Worm (Caenorhabditis elegans): ENCODE measurements around the gene F43C11.1.

Gene F43C11.1

ce11 chrII:2393821-2394220, 36.9 kb downstream of the F43C11.1 start, which contains the start of gene F16G10.11:
F16G10.11 (minus strand) TSS chrII:2393921.
- TF ChIP-seq ama-1 (optimal IDR thresholded peaks at IDR 0.05) (no peak), gmeb-2 (tag; optimal IDR thresholded peaks at IDR 0.05) (no peak), ceh-6 (GFP tag; optimal IDR thresholded peaks at IDR 0.05) (no peak), Y22D7AL.16 (tag; optimal IDR thresholded peaks at IDR 0.05) (no peak), zip-5 (tag; optimal IDR thresholded peaks at IDR 0.05) (no peak), pax-1 (tag; optimal IDR thresholded peaks at IDR 0.05) (no peak), ceh-48 (tag; optimal IDR thresholded peaks at IDR 0.05) (no peak), C38D4.7 (GFP tag; optimal IDR thresholded peaks at IDR 0.05) (no peak), ref-2 (tag; optimal IDR thresholded peaks at IDR 0.05) (no peak), hlh-15 (tag; optimal IDR thresholded peaks at IDR 0.05) (no peak), pat-9 (tag; optimal IDR thresholded peaks at IDR 0.05) (no peak), sdc-2 (tag; optimal IDR thresholded peaks at IDR 0.05) (no peak), unc-3 (GFP tag; conservative IDR thresholded peaks at IDR 0.05) (no peak), unc-3 (tag; optimal IDR thresholded peaks at IDR 0.05) (no peak), ztf-16 (tag; optimal IDR thresholded peaks at IDR 0.05) (no peak), F13H6.1 (tag; optimal IDR thresholded peaks at IDR 0.05) (no peak)

ce11 chrII:2395864-2396263, 39.0 kb downstream of the F43C11.1 start, which contains the start of gene F16G10.13:
F16G10.13 (minus strand) TSS chrII:2395964.
- TF ChIP-seq ceh-24 (tag; optimal IDR thresholded peaks at IDR 0.05) (no peak), che-1 (tag; optimal IDR thresholded peaks at IDR 0.05) (no peak), pag-3 (tag; optimal IDR thresholded peaks at IDR 0.05; ENCODE audit: borderline replicate concordance) (no peak), sox-2 (GFP tag; IDR thresholded peaks at IDR 0.05) (no peak), ahr-1 (tag; optimal IDR thresholded peaks at IDR 0.05) (no peak), sdc-2 (tag; optimal IDR thresholded peaks at IDR 0.05) (no peak), unc-86 (tag; optimal IDR thresholded peaks at IDR 0.05) (no peak), syd-9 (tag; optimal IDR thresholded peaks at IDR 0.05) (no peak), ceh-31 (tag; optimal IDR thresholded peaks at IDR 0.05) (no peak), ceh-30 (tag; optimal IDR thresholded peaks at IDR 0.05) (no peak)

DNA sequence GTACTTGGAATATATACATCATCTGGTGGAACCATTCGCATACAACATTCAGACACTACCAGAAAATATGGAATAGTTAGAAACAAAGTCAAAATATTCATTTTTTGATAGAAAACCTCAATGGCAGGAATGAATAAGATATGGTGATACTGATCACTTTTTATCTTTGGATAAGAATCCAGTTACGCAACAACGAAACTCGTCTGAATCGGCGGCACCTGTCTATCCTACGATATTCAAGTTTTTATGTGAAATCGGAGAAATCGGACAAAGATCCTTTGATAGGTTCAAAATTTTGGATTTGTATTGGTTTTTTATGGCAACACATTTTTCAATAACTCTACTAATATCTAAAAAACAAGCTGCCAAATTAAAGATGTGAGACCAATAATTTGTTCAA, 42.0 kb downstream of the F43C11.1 start, which contains the start of gene F16G10.14:
TSS of gene F16G10.14 (minus strand) at position 101 of the 400 bp plus-strand sequence.
- TF ChIP-seq ttx-3 (tag; optimal IDR thresholded peaks at IDR 0.05) (no peak), ceh-34 (tag; optimal IDR thresholded peaks at IDR 0.05) (no peak), hlh-15 (tag; optimal IDR thresholded peaks at IDR 0.05) (no peak), che-1 (tag; optimal IDR thresholded peaks at IDR 0.05) (no peak), ceh-14 (tag; optimal IDR thresholded peaks at IDR 0.05) (no peak), ztf-16 (tag; optimal IDR thresholded peaks at IDR 0.05) (no peak), Y22D7AL.16 (tag; optimal IDR thresholded peaks at IDR 0.05) (no peak), ama-1 (optimal IDR thresholded peaks at IDR 0.05) (no peak), odd-2 (tag; optimal IDR thresholded peaks at IDR 0.05) (no peak), ceh-45 (GFP tag; IDR thresholded peaks at IDR 0.05) (no peak), npax-4 (tag; optimal IDR thresholded peaks at IDR 0.05) (no peak), pha-2 (tag; optimal IDR thresholded peaks at IDR 0.05) (no peak), zip-5 (tag; optimal IDR thresholded peaks at IDR 0.05) (no peak), hlh-30 (tag; optimal IDR thresholded peaks at IDR 0.05; ENCODE audit: insufficient read depth) (no peak), pros-1 (tag; optimal IDR thresholded peaks at IDR 0.05) (no peak), ref-2 (tag; optimal IDR thresholded peaks at IDR 0.05) (no peak), ceh-19 (GFP tag; optimal IDR thresholded peaks at IDR 0.05) (no peak), syd-9 (tag; optimal IDR thresholded peaks at IDR 0.05) (no peak), ceh-24 (tag; optimal IDR thresholded peaks at IDR 0.05) (no peak)

ce11 chrII:2399810-2400209, 42.9 kb downstream of the F43C11.1 start:
- TF ChIP-seq mec-3 (tag; optimal IDR thresholded peaks at IDR 0.05; ENCODE audit: borderline replicate concordance) = no peak
- no peak for TF ChIP-seq T23F11.4 (GFP tag; optimal IDR thresholded peaks at IDR 0.05)
- no peak for TF ChIP-seq elt-2 (tag; optimal IDR thresholded peaks at IDR 0.05)
- no peak for TF ChIP-seq ceh-34 (tag; optimal IDR thresholded peaks at IDR 0.05)
- no peak for TF ChIP-seq ceh-6 (GFP tag; optimal IDR thresholded peaks at IDR 0.05)
- no peak for TF ChIP-seq ceh-30 (tag; optimal IDR thresholded peaks at IDR 0.05)
- TF ChIP-seq fkh-6 (tag; optimal IDR thresholded peaks at IDR 0.05) = no peak
- no peak for TF ChIP-seq C38D4.7 (GFP tag; optimal IDR thresholded peaks at IDR 0.05)
- TF ChIP-seq eyg-1 (tag; optimal IDR thresholded peaks at IDR 0.05) = no peak
- no peak for TF ChIP-seq nfya-1 (tag; optimal IDR thresholded peaks at IDR 0.05)
- no peak for TF ChIP-seq che-1 (tag; optimal IDR thresholded peaks at IDR 0.05)
- no peak for TF ChIP-seq ceh-24 (tag; optimal IDR thresholded peaks at IDR 0.05)

Measured in whole organism, late embryonic.